Fruit fly (Drosophila melanogaster): ENCODE measurements around the gene Septin1.

Gene Septin1

DNA sequence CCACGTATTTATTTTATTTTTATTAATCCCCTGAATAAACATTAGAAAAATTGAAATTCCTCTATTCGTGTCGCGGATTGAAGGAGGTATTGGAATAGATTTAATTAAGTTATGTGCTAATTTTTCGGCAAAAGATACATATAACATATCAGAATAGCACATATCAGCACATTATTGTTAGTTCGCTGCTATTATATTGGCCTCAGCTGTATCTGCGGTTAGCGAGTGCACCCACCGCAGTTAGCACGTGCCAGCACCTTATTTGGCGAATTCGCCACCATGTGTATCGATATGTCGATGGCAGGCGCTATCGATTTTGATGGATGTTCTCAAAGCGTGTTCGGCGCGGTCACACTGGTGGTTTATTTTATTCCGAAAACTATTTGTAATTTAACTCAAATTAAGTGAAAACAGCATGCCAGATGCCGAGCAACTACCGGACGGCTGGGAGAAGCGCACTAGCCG, 13.0 kb upstream of the Septin1 start, which contains the start of gene dod (continued):
- TF ChIP-seq CG17568 (GFP tag; optimal IDR thresholded peaks at IDR 0.05), result no peak
- no peak for TF ChIP-seq Dip2 (GFP tag; IDR thresholded peaks at IDR 0.05)
- peak; percentile 79 for TF ChIP-seq CG6791 (GFP tag; IDR thresholded peaks at IDR 0.05; ENCODE audit: partially characterized antibody)
- peak; percentile 47 for TF ChIP-seq CG12942 (GFP tag; optimal IDR thresholded peaks at IDR 0.05)
- TF ChIP-seq fru (optimal IDR thresholded peaks at IDR 0.05), result no peak
- peak; percentile 37 for TF ChIP-seq Nf-YB (GFP tag; optimal IDR thresholded peaks at IDR 0.05)
- peak; percentile 94 for TF ChIP-seq HLHmδ (GFP tag; optimal IDR thresholded peaks at IDR 0.05)
- no peak for TF ChIP-seq CkIIα-i1 (GFP tag; IDR thresholded peaks at IDR 0.05)
- peak; percentile 30; the same call in 1 of the 2 replicates for TF ChIP-seq sisA (GFP tag; IDR thresholded peaks at IDR 0.05)
- TF ChIP-seq NK7.1 (GFP tag; optimal IDR thresholded peaks at IDR 0.05), result no peak
- TF ChIP-seq tin (GFP tag; optimal IDR thresholded peaks at IDR 0.05), result peak; percentile 44
- no peak for TF ChIP-seq fd64A (GFP tag; optimal IDR thresholded peaks at IDR 0.05)
- no peak for TF ChIP-seq disco-r (GFP tag; optimal IDR thresholded peaks at IDR 0.05)
- peak; percentile 1 for TF ChIP-seq kay (GFP tag; optimal IDR thresholded peaks at IDR 0.05)
- peak; percentile 46; the same call in 2 of the 3 replicates for TF ChIP-seq CG11695 (GFP tag; IDR thresholded peaks at IDR 0.05)
- peak; percentile 75 for TF ChIP-seq lilli (GFP tag; optimal IDR thresholded peaks at IDR 0.05)
- TF ChIP-seq row (GFP tag; IDR thresholded peaks at IDR 0.05), result peak; percentile 68
- TF ChIP-seq CG6654 (GFP tag; optimal IDR thresholded peaks at IDR 0.05), result no peak
- no peak for TF ChIP-seq Vsx1 (GFP tag; optimal IDR thresholded peaks at IDR 0.05)
- peak; percentile 48; the same call in 1 of the 2 replicates for TF ChIP-seq H2.0 (GFP tag; IDR thresholded peaks at IDR 0.05)
- TF ChIP-seq Eip74EF (GFP tag; optimal IDR thresholded peaks at IDR 0.05), result peak in 1 of 2 experiments; percentile 66
- peak; percentile 47 for TF ChIP-seq B-H2 (GFP tag; optimal IDR thresholded peaks at IDR 0.05)
- TF ChIP-seq CG1233 (GFP tag; optimal IDR thresholded peaks at IDR 0.05), result no peak
- no peak for TF ChIP-seq CG4820 (GFP tag; optimal IDR thresholded peaks at IDR 0.05)
- TF ChIP-seq sima (GFP tag; optimal IDR thresholded peaks at IDR 0.05), result no peak
- no peak for TF ChIP-seq B-H1 (GFP tag; IDR thresholded peaks at IDR 0.05)
- TF ChIP-seq NC2α (GFP tag; optimal IDR thresholded peaks at IDR 0.05), result no peak
- no peak for TF ChIP-seq tll (GFP tag; optimal IDR thresholded peaks at IDR 0.05)
- TF ChIP-seq Oli (tag; optimal IDR thresholded peaks at IDR 0.05), result peak; percentile 42
- peak; percentile 68 for TF ChIP-seq hb (GFP tag; IDR thresholded peaks at IDR 0.05; ENCODE audit: partially characterized antibody)
- no peak for TF ChIP-seq CG16815 (GFP tag; optimal IDR thresholded peaks at IDR 0.05)
- TF ChIP-seq Dll (GFP tag; IDR thresholded peaks at IDR 0.05; ENCODE audit: partially characterized antibody), result peak; percentile 69
- peak; percentile 63; the same call in 1 of the 3 replicates for TF ChIP-seq CG11456 (GFP tag; IDR thresholded peaks at IDR 0.05)
- peak; percentile 9 for TF ChIP-seq CG3065 (GFP tag; optimal IDR thresholded peaks at IDR 0.05)
- peak; percentile 73 for TF ChIP-seq CG33213 (GFP tag; optimal IDR thresholded peaks at IDR 0.05)
- peak; percentile 15 for TF ChIP-seq CG4424 (GFP tag; optimal IDR thresholded peaks at IDR 0.05)
- TF ChIP-seq seq (GFP tag; IDR thresholded peaks at IDR 0.05), result no peak; the same call in 1 of the 2 replicates
- TF ChIP-seq CG17359 (tag; optimal IDR thresholded peaks at IDR 0.05), result peak; percentile 51
- TF ChIP-seq pan (optimal IDR thresholded peaks at IDR 0.05), result no peak
- peak in 1 of 2 experiments; percentile 54 for TF ChIP-seq pan (GFP tag; optimal IDR thresholded peaks at IDR 0.05 in 1 of 2, IDR thresholded peaks at IDR 0.05 in 1 of 2)
- no peak for TF ChIP-seq CG1602 (GFP tag; optimal IDR thresholded peaks at IDR 0.05)
- peak; percentile 53; the same call in 1 of the 2 replicates for TF ChIP-seq CG2129 (GFP tag; IDR thresholded peaks at IDR 0.05; ENCODE audit: partially characterized antibody)
- TF ChIP-seq esg (GFP tag; conservative IDR thresholded peaks at IDR 0.05), result no peak
- no peak for TF ChIP-seq klu (GFP tag; IDR thresholded peaks at IDR 0.05)
- TF ChIP-seq dpn (GFP tag; optimal IDR thresholded peaks at IDR 0.05), result peak; percentile 44 to 52
- peak; percentile 57 for TF ChIP-seq trem (tag; optimal IDR thresholded peaks at IDR 0.05)
- TF ChIP-seq Ets97D (GFP tag; optimal IDR thresholded peaks at IDR 0.05), result peak; percentile 65
- no peak for TF ChIP-seq Atf6 (GFP tag; IDR thresholded peaks at IDR 0.05)
- TF ChIP-seq CG13287 (GFP tag; IDR thresholded peaks at IDR 0.05; ENCODE audit: partially characterized antibody), result peak; percentile 86
- TF ChIP-seq hkb (optimal IDR thresholded peaks at IDR 0.05), result no peak
- peak; percentile 41; the same call in 1 of the 2 replicates for TF ChIP-seq hkb (GFP tag; IDR thresholded peaks at IDR 0.05)

All from whole organism, embryonic.